Fruit fly (Drosophila melanogaster) whole organism, embryonic: ENCODE measurements around the gene CHES-1-like.

Experiments
- ATbp ChIP-seq: fragments of 200-800 bp; sonication (Bioruptor generic); optimal IDR thresholded peaks from 2 replicates; lab custom pipeline; 2017; ENCODE audit warnings: missing biosample characterization, mild to moderate bottlenecking, missing genetic modification characterization, missing genetic modification reagents
- Antp ChIP-seq: fragments of 200-800 bp; sonication (Bioruptor generic); optimal IDR thresholded peaks from 3 replicates; lab custom pipeline; 2016; ENCODE audit warnings: missing biosample characterization, missing genetic modification characterization
- Atf3 ChIP-seq: fragments of 200-800 bp; sonication (Bioruptor generic); optimal IDR thresholded peaks from 3 replicates; lab custom pipeline; 2016; ENCODE audit warnings: missing biosample characterization, missing genetic modification characterization
- CG10654 ChIP-seq: fragments of 200-800 bp; sonication (Bioruptor generic); optimal IDR thresholded peaks from 2 replicates; lab custom pipeline; 2016; ENCODE audit warnings: missing biosample characterization, missing genetic modification characterization
- CG10959 ChIP-seq: fragments of 200-800 bp; sonication (Bioruptor generic); IDR thresholded peaks from 2 replicates; pipeline ENCODE4 v1.3.6; 2022; ENCODE audit warnings: missing biosample characterization, missing genetic modification characterization
- CG1233 ChIP-seq: fragments of 200-800 bp; sonication (Bioruptor generic); optimal IDR thresholded peaks from 4 replicates; lab custom pipeline; 2018; ENCODE audit warnings: missing biosample characterization, mild to moderate bottlenecking, missing genetic modification characterization
- CG12659 ChIP-seq: fragments of 200-800 bp; sonication (Bioruptor generic); optimal IDR thresholded peaks from 3 replicates; lab custom pipeline; 2017; ENCODE audit warnings: mild to moderate bottlenecking, missing biosample characterization, missing genetic modification reagents, missing genetic modification characterization
- CG12769 ChIP-seq: fragments of 200-800 bp; sonication (Bioruptor generic); optimal IDR thresholded peaks from 2 replicates; lab custom pipeline; 2019; ENCODE audit warnings: missing biosample characterization, mild to moderate bottlenecking, missing genetic modification characterization, moderate library complexity
- CG14014 ChIP-seq: fragments of 200-800 bp; sonication (Bioruptor generic); IDR thresholded peaks from 2 replicates; pipeline ENCODE4 v1.3.6; 2022; ENCODE audit warnings: missing biosample characterization, missing genetic modification characterization
- CG14050 ChIP-seq: fragments of 200-800 bp; sonication (Bioruptor generic); IDR thresholded peaks from 3 replicates; pipeline ENCODE4 v1.3.6; 2022; ENCODE audit warnings: missing biosample characterization, missing genetic modification characterization
- CG16779 ChIP-seq: fragments of 200-800 bp; sonication (Bioruptor generic); IDR thresholded peaks from 2 replicates; pipeline ENCODE4 v1.3.6; 2022; ENCODE audit warnings: missing biosample characterization, missing genetic modification characterization
- CG17186 ChIP-seq: fragments of 200-800 bp; sonication (Bioruptor generic); optimal IDR thresholded peaks from 3 replicates; lab custom pipeline; 2017; ENCODE audit warnings: missing biosample characterization, missing genetic modification reagents, missing genetic modification characterization
- CG17385 ChIP-seq: fragments of 200-800 bp; sonication (Bioruptor generic); optimal IDR thresholded peaks from 3 replicates; lab custom pipeline; 2018; ENCODE audit warnings: missing biosample characterization, mild to moderate bottlenecking, missing genetic modification characterization
- CG3726 ChIP-seq: fragments of 200-800 bp; sonication (Bioruptor generic); IDR thresholded peaks from 3 replicates; pipeline ENCODE4, ENCODE4 v1.3.6; 2022; ENCODE audit warnings: missing biosample characterization, missing genetic modification characterization
- CG42726 ChIP-seq: fragments of 200-800 bp; sonication (Bioruptor generic); IDR thresholded peaks from 2 replicates; pipeline ENCODE4 v1.3.6; 2022; ENCODE audit warnings: missing biosample characterization, missing genetic modification characterization; ENCODE audit not compliant: partially characterized antibody
- CG4360 ChIP-seq: fragments of 200-800 bp; sonication (Bioruptor generic); IDR thresholded peaks from 2 replicates; pipeline ENCODE4 v1.3.6; 2022; ENCODE audit warnings: missing biosample characterization, missing genetic modification characterization
- CG4707 ChIP-seq: fragments of 200-800 bp; sonication (Bioruptor generic); optimal IDR thresholded peaks from 2 replicates; lab custom pipeline; 2018; ENCODE audit warnings: missing biosample characterization, mild to moderate bottlenecking, missing genetic modification characterization, moderate library complexity
- CG4854 ChIP-seq: fragments of 200-800 bp; sonication (Bioruptor generic); optimal IDR thresholded peaks from 2 replicates; lab custom pipeline; 2016; ENCODE audit warnings: missing biosample characterization, missing genetic modification characterization, inconsistent platforms
- CG7928 ChIP-seq: fragments of 200-800 bp; sonication (Bioruptor generic); optimal IDR thresholded peaks from 2 replicates; lab custom pipeline; 2017; ENCODE audit warnings: missing biosample characterization, mild to moderate bottlenecking, missing genetic modification characterization
- CG7963 ChIP-seq: fragments of 200-800 bp; sonication (Bioruptor generic); IDR thresholded peaks from 3 replicates; pipeline ENCODE4 v1.3.6; 2022; ENCODE audit warnings: missing biosample characterization, missing genetic modification characterization; ENCODE audit not compliant: partially characterized antibody
- CG8765 ChIP-seq: fragments of 200-800 bp; sonication (Bioruptor generic); IDR thresholded peaks from 2 replicates; pipeline ENCODE4 v1.3.6; 2022; ENCODE audit warnings: missing biosample characterization, missing genetic modification characterization
- CG8944 ChIP-seq: fragments of 200-800 bp; sonication (Bioruptor generic); optimal IDR thresholded peaks from 3 replicates; lab custom pipeline; 2016; ENCODE audit warnings: missing biosample characterization, missing genetic modification characterization
- D19B ChIP-seq: fragments of 200-800 bp; sonication (Bioruptor generic); optimal IDR thresholded peaks from 2 replicates; lab custom pipeline; 2017; ENCODE audit warnings: missing biosample characterization, mild to moderate bottlenecking, missing genetic modification characterization
- Dref ChIP-seq: fragments of 200-800 bp; sonication (Bioruptor generic); IDR thresholded peaks from 2 replicates; pipeline ENCODE4 v1.3.6; 2022; ENCODE audit warnings: missing biosample characterization, missing genetic modification characterization
- Ets97D ChIP-seq: fragments of 200-800 bp; sonication (Bioruptor generic); optimal IDR thresholded peaks from 3 replicates; lab custom pipeline; 2016; ENCODE audit warnings: missing biosample characterization, missing genetic modification characterization
- Gug ChIP-seq: fragments of 200-800 bp; sonication (Bioruptor generic); IDR thresholded peaks from 4 replicates; pipeline ENCODE4 v1.3.6; 2022; ENCODE audit warnings: missing biosample characterization, missing genetic modification characterization
- Hey ChIP-seq: fragments of 200-800 bp; sonication (Bioruptor generic); optimal IDR thresholded peaks from 3 replicates; lab custom pipeline; 2018; ENCODE audit warnings: missing biosample characterization, mild to moderate bottlenecking, missing genetic modification characterization
- Hmr ChIP-seq: fragments of 200-800 bp; sonication (Bioruptor generic); optimal IDR thresholded peaks from 3 replicates; lab custom pipeline; 2017; ENCODE audit warnings: mild to moderate bottlenecking, missing biosample characterization, missing genetic modification reagents, missing genetic modification characterization
- Lhr ChIP-seq: fragments of 200-800 bp; sonication (Bioruptor generic); optimal IDR thresholded peaks from 3 replicates; lab custom pipeline; 2017; ENCODE audit warnings: mild to moderate bottlenecking, missing biosample characterization, missing genetic modification reagents, missing genetic modification characterization
- MESR4 ChIP-seq: fragments of 200-800 bp; sonication (Bioruptor generic); optimal IDR thresholded peaks from 2 replicates; lab custom pipeline; 2018; ENCODE audit warnings: missing biosample characterization, mild to moderate bottlenecking, missing genetic modification characterization, moderate library complexity
- Mes4 ChIP-seq: fragments of 200-800 bp; sonication (Bioruptor generic); optimal IDR thresholded peaks from 2 replicates; lab custom pipeline; 2016; ENCODE audit warnings: missing biosample characterization, missing genetic modification characterization
- Nf-YA ChIP-seq: fragments of 200-800 bp; sonication (Bioruptor generic); IDR thresholded peaks from 2 replicates; pipeline ENCODE4 v1.3.6; 2022; ENCODE audit warnings: missing biosample characterization, missing genetic modification characterization
- Oli ChIP-seq: fragments of 200-800 bp; sonication (Bioruptor generic); optimal IDR thresholded peaks from 2 replicates; lab custom pipeline; 2018; ENCODE audit warnings: missing biosample characterization, mild to moderate bottlenecking, missing genetic modification characterization, moderate library complexity
- ato ChIP-seq: fragments of 200-800 bp; sonication (Bioruptor generic); IDR thresholded peaks from 2 replicates; pipeline ENCODE4 v1.3.6; 2022; ENCODE audit warnings: missing biosample characterization, missing genetic modification characterization; ENCODE audit not compliant: partially characterized antibody
- bab2 ChIP-seq: fragments of 200-800 bp; sonication (Bioruptor generic); optimal IDR thresholded peaks from 2 replicates; lab custom pipeline; 2016; ENCODE audit warnings: missing biosample characterization, missing genetic modification characterization
- cad ChIP-seq: fragments of >200 bp; optimal IDR thresholded peaks from 2 replicates; lab custom pipeline; 2017; ENCODE audit warnings: missing biosample characterization, missing genetic modification characterization
- chn ChIP-seq: fragments of 200-800 bp; sonication (Bioruptor generic); optimal IDR thresholded peaks from 2 replicates; lab custom pipeline; 2016; ENCODE audit warnings: missing biosample characterization, missing genetic modification characterization
- dan ChIP-seq: fragments of 200-800 bp; sonication (Bioruptor generic); IDR thresholded peaks from 2 replicates; pipeline ENCODE4 v1.3.6; 2022; ENCODE audit warnings: missing biosample characterization, missing genetic modification characterization
- eve ChIP-seq, 2 experiments: fragments of >200 bp; optimal IDR thresholded peaks; 2 replicates each; lab custom pipeline; 2017; ENCODE audit warnings: missing biosample characterization in 2 of 2, missing genetic modification characterization in 2 of 2
- gcm2 ChIP-seq: fragments of 200-800 bp; sonication (Bioruptor generic); optimal IDR thresholded peaks from 2 replicates; lab custom pipeline; 2016; ENCODE audit warnings: missing biosample characterization, missing genetic modification characterization
- hbn ChIP-seq: fragments of 200-800 bp; sonication (Bioruptor generic); IDR thresholded peaks from 2 replicates; pipeline ENCODE4 v1.3.6; 2022; ENCODE audit warnings: missing biosample characterization, missing genetic modification characterization; ENCODE audit not compliant: partially characterized antibody
- lab ChIP-seq: fragments of 200-800 bp; sonication (Bioruptor generic); optimal IDR thresholded peaks from 3 replicates; lab custom pipeline; 2017; ENCODE audit warnings: missing biosample characterization, missing genetic modification characterization, mild to moderate bottlenecking, moderate library complexity, missing genetic modification reagents
- mirr ChIP-seq: fragments of 200-800 bp; sonication (Bioruptor generic); optimal IDR thresholded peaks from 3 replicates; lab custom pipeline; 2018; ENCODE audit warnings: missing biosample characterization, mild to moderate bottlenecking, missing genetic modification characterization
- nmo ChIP-seq: fragments of 200-800 bp; sonication (Bioruptor generic); optimal IDR thresholded peaks from 2 replicates; lab custom pipeline; 2018; ENCODE audit warnings: missing biosample characterization, mild to moderate bottlenecking, missing genetic modification characterization, moderate library complexity
- peb ChIP-seq: fragments of 200-800 bp; sonication (Bioruptor generic); IDR thresholded peaks from 2 replicates; pipeline ENCODE4 v1.3.6; 2022; ENCODE audit warnings: missing biosample characterization, missing genetic modification characterization
- ranshi ChIP-seq: fragments of 200-800 bp; sonication (Bioruptor generic); IDR thresholded peaks from 2 replicates; pipeline ENCODE4 v1.3.6; 2022; ENCODE audit warnings: missing biosample characterization, missing genetic modification characterization
- rib ChIP-seq: fragments of 200-800 bp; sonication (Bioruptor generic); IDR thresholded peaks from 2 replicates; pipeline ENCODE4 v1.3.6; 2022; ENCODE audit warnings: missing biosample characterization, missing genetic modification characterization
- run ChIP-seq: fragments of 200-800 bp; sonication (Bioruptor generic); optimal IDR thresholded peaks from 3 replicates; lab custom pipeline; 2018; ENCODE audit warnings: missing biosample characterization, mild to moderate bottlenecking, missing genetic modification characterization

The CHES-1-like gene

dm6 chrX:7734131-7734930 lies 25.1 kb upstream of the CHES-1-like start, which contains the start of the genes Pdp and Rab39 (continued):
- TF ChIP-seq gcm2 (GFP tag; lab: Kevin White, UChicago) (peak; percentile 54), D19B (no peak), CG4854 (peak; percentile 63), CG10959 (GFP tag; lab: Robert Waterston, UW) (peak; percentile 51), rib (no peak), Lhr (GFP tag; lab: Kevin White, UChicago) (peak; percentile 51), ato (GFP tag; lab: Robert Waterston, UW) (peak; percentile 63; the same call in 1 of the 2 replicates), ATbp (GFP tag; lab: Kevin White, UChicago) (no peak), Hey (tag; lab: Kevin White, UChicago) (no peak), peb (GFP tag; lab: Robert Waterston, UW) (peak; percentile 46; the same call in 1 of the 2 replicates), ranshi (peak; percentile 72; the same call in 1 of the 2 replicates), cad (no peak), bab2 (GFP tag; lab: Kevin White, UChicago) (peak; percentile 69), eve (GFP tag; optimal IDR thresholded peaks at IDR 0.05; lab: Kevin White, UChicago) (no peak), CG4707 (GFP tag; lab: Kevin White, UChicago) (no peak), CG8765 (GFP tag; lab: Robert Waterston, UW) (0 out of 2 replicates have a peak, but pooled peaks have one; percentile 38), Gug (GFP tag; lab: Robert Waterston, UW) (peak; percentile 83), hbn (peak; percentile 89), mirr (GFP tag; lab: Kevin White, UChicago) (peak; percentile 51), Antp (GFP tag; lab: Kevin White, UChicago) (peak; percentile 42), CG14014 (GFP tag; lab: Robert Waterston, UW) (peak; percentile 87), CG17186 (GFP tag; lab: Kevin White, UChicago) (peak; percentile 42), CG12769 (tag; lab: Kevin White, UChicago) (no peak), chn (GFP tag; lab: Kevin White, UChicago) (peak; percentile 70), CG7928 (peak; percentile 30), CG3726 (GFP tag; lab: Robert Waterston, UW) (peak; percentile 68; the same call in 1 of the 3 replicates), Dref (GFP tag; lab: Robert Waterston, UW) (no peak; the same call in none of the 2 replicates), run (tag; lab: Kevin White, UChicago) (no peak), CG12659 (GFP tag; lab: Kevin White, UChicago) (peak; percentile 76), CG17385 (GFP tag; lab: Kevin White, UChicago) (peak; percentile 71), CG42726 (GFP tag; lab: Robert Waterston, UW) (peak; percentile 89), CG4360 (GFP tag; lab: Robert Waterston, UW) (no peak), Oli (tag; lab: Kevin White, UChicago) (peak; percentile 63), CG7963 (GFP tag; lab: Robert Waterston, UW) (peak; percentile 76), CG10654 (GFP tag; lab: Kevin White, UChicago) (peak; percentile 70), MESR4 (GFP tag; lab: Kevin White, UChicago) (peak; percentile 73), Nf-YA (GFP tag; lab: Robert Waterston, UW) (0 out of 2 replicates have a peak, but pooled peaks have one; percentile 41), Mes4 (GFP tag; lab: Kevin White, UChicago) (peak; percentile 15), CG16779 (GFP tag; lab: Robert Waterston, UW) (no peak), CG14050 (GFP tag; lab: Robert Waterston, UW) (peak; percentile 63; the same call in 2 of the 3 replicates), CG8944 (GFP tag; lab: Kevin White, UChicago) (peak; percentile 49), nmo (GFP tag; lab: Kevin White, UChicago) (peak; percentile 84), Ets97D (GFP tag; lab: Kevin White, UChicago) (peak; percentile 64), Atf3 (GFP tag; lab: Kevin White, UChicago) (peak; percentile 51), dan (GFP tag; lab: Robert Waterston, UW) (no peak), lab (GFP tag; lab: Kevin White, UChicago) (peak; percentile 81), CG1233 (GFP tag; lab: Kevin White, UChicago) (peak; percentile 74), Hmr (GFP tag; lab: Kevin White, UChicago) (peak; percentile 78)
